Worm (Caenorhabditis elegans) whole organism, L1 larva: ENCODE measurements around the gene B0244.4.

Experiments used
- F16B12.6 ChIP-seq: fragments of 150-350 bp; optimal IDR thresholded peaks from 2 replicates; lab custom pipeline; 2014; ENCODE audit warnings: missing biosample characterization, missing genetic modification characterization
- fkh-10 ChIP-seq: sonication (generic microtip); optimal IDR thresholded peaks from 2 replicates; lab custom pipeline; 2017; ENCODE audit warnings: missing biosample characterization, missing genetic modification reagents, missing genetic modification characterization
- nhr-77 ChIP-seq: fragments of 150-350 bp; optimal IDR thresholded peaks from 2 replicates; lab custom pipeline; 2014; ENCODE audit warnings: missing biosample characterization, missing genetic modification characterization
- snpc-4 ChIP-seq: fragments of 150-350 bp; optimal IDR thresholded peaks from 2 replicates; lab custom pipeline; 2014; ENCODE audit warnings: missing biosample characterization, missing genetic modification characterization

- TF ChIP-seq nhr-77 (tag; lab: Kevin White, UChicago) (no peak), fkh-10 (GFP tag; lab: Kevin White, UChicago) (no peak), snpc-4 (tag; lab: Kevin White, UChicago) (no peak), F16B12.6 (tag; lab: Kevin White, UChicago) (no peak)
Observed at ce11 chrIII:5798747-5799146, 51.5 kb downstream of the B0244.4 start, which contains the start of gene ceh-10.
